Fruit fly (Drosophila melanogaster) whole organism: ENCODE results near the gene CG12541.

Source experiments
- pan ChIP-seq: fragments of >200 bp; optimal IDR thresholded peaks from 2 replicates; lab custom pipeline; 2017
- usp ChIP-seq: fragments of >200 bp; optimal IDR thresholded peaks from 2 replicates; lab custom pipeline; 2017; ENCODE audit warnings: missing biosample characterization, missing genetic modification characterization, mixed read lengths

dm6 chrX:7100689-7101088 is 34.8 kb upstream of the CG12541 start:
- TF ChIP-seq usp (GFP tag; lab: Kevin White, UChicago) (no peak), pan (lab: Kevin White, UChicago) (no peak)
